Worm (Caenorhabditis elegans) whole organism, late embryonic: Measurements from ENCODE around the gene pqn-83.

Experiments used
- C08G9.2 ChIP-seq: sonication (generic microtip); optimal IDR thresholded peaks from 2 replicates; lab custom pipeline; 2016; ENCODE audit warnings: mild to moderate bottlenecking, missing genetic modification characterization, moderate library complexity, missing compliant biosample characterization
- C38D4.7 ChIP-seq: fragments of 200-800 bp; sonication (Bioruptor generic); optimal IDR thresholded peaks from 2 replicates; lab custom pipeline; 2018; ENCODE audit warnings: mild to moderate bottlenecking, missing genetic modification characterization, moderate library complexity, missing compliant biosample characterization
- F13H6.1 ChIP-seq: sonication (generic microtip); optimal IDR thresholded peaks from 2 replicates; lab custom pipeline; 2016; ENCODE audit warnings: missing genetic modification characterization, missing compliant biosample characterization
- K02D7.2 ChIP-seq: sonication (generic microtip); optimal IDR thresholded peaks from 2 replicates; lab custom pipeline; 2017; ENCODE audit warnings: mild to moderate bottlenecking, missing genetic modification characterization, missing compliant biosample characterization
- K09A11.1 ChIP-seq: sonication (generic microtip); optimal IDR thresholded peaks from 2 replicates; lab custom pipeline; 2017; ENCODE audit warnings: antibody characterized with exemption, mild to moderate bottlenecking, missing genetic modification characterization, missing compliant biosample characterization; ENCODE audit not compliant: insufficient read depth
- T23F11.4 ChIP-seq: fragments of 200-800 bp; sonication (Bioruptor generic); optimal IDR thresholded peaks from 2 replicates; lab custom pipeline; 2018; ENCODE audit warnings: mild to moderate bottlenecking, missing genetic modification characterization, missing compliant biosample characterization
- ahr-1 ChIP-seq: sonication (generic microtip); optimal IDR thresholded peaks from 2 replicates; lab custom pipeline; 2016; ENCODE audit warnings: missing genetic modification characterization, missing compliant biosample characterization
- ceh-14 ChIP-seq: sonication (generic microtip); optimal IDR thresholded peaks from 2 replicates; lab custom pipeline; 2016; ENCODE audit warnings: missing genotype, missing genetic modification characterization, missing compliant biosample characterization
- ceh-18 ChIP-seq: sonication (generic microtip); optimal IDR thresholded peaks from 2 replicates; lab custom pipeline; 2016; ENCODE audit warnings: missing genetic modification characterization, missing compliant biosample characterization
- ceh-19 ChIP-seq: fragments of 200-800 bp; sonication (Bioruptor generic); optimal IDR thresholded peaks from 2 replicates; lab custom pipeline; 2018; ENCODE audit warnings: mild to moderate bottlenecking, missing genetic modification characterization, missing compliant biosample characterization
- ceh-30 ChIP-seq: fragments of 150-350 bp; optimal IDR thresholded peaks from 2 replicates; lab custom pipeline; 2014; ENCODE audit warnings: missing biosample characterization, missing genetic modification characterization
- ceh-34 ChIP-seq: sonication (generic microtip); optimal IDR thresholded peaks from 2 replicates; lab custom pipeline; 2016; ENCODE audit warnings: mild to moderate bottlenecking, missing genetic modification characterization, missing compliant biosample characterization
- ceh-48 ChIP-seq: sonication (generic microtip); optimal IDR thresholded peaks from 2 replicates; lab custom pipeline; 2016; ENCODE audit warnings: missing genetic modification characterization, inconsistent platforms, missing compliant biosample characterization
- ceh-6 ChIP-seq: fragments of 200-800 bp; sonication (Bioruptor generic); optimal IDR thresholded peaks from 2 replicates; lab custom pipeline; 2018; ENCODE audit warnings: mild to moderate bottlenecking, missing genetic modification characterization, missing compliant biosample characterization
- dmd-4 ChIP-seq: sonication (generic microtip); optimal IDR thresholded peaks from 2 replicates; lab custom pipeline; 2016; ENCODE audit warnings: borderline replicate concordance, missing genetic modification characterization, missing compliant biosample characterization
- elt-2 ChIP-seq: sonication (generic microtip); optimal IDR thresholded peaks from 2 replicates; lab custom pipeline; 2016; ENCODE audit warnings: missing genetic modification reagents, missing genetic modification characterization, missing compliant biosample characterization
- elt-4 ChIP-seq: sonication (generic microtip); optimal IDR thresholded peaks from 2 replicates; lab custom pipeline; 2016; ENCODE audit warnings: missing genetic modification characterization, missing compliant biosample characterization
- ets-4 ChIP-seq: sonication (generic microtip); optimal IDR thresholded peaks from 2 replicates; lab custom pipeline; 2016; ENCODE audit warnings: missing genetic modification characterization, missing compliant biosample characterization
- fkh-10 ChIP-seq: fragments of 150-350 bp; optimal IDR thresholded peaks from 2 replicates; lab custom pipeline; 2014; ENCODE audit warnings: missing biosample characterization, missing genetic modification reagents, missing genetic modification characterization
- hlh-15 ChIP-seq: sonication (generic microtip); optimal IDR thresholded peaks from 2 replicates; lab custom pipeline; 2016; ENCODE audit warnings: missing genetic modification characterization, missing compliant biosample characterization
- lim-6 ChIP-seq: sonication (generic microtip); optimal IDR thresholded peaks from 2 replicates; lab custom pipeline; 2016; ENCODE audit warnings: missing genetic modification characterization, missing compliant biosample characterization
- lin-11 ChIP-seq: fragments of 200-800 bp; sonication (Bioruptor generic); optimal IDR thresholded peaks from 2 replicates; lab custom pipeline; 2018; ENCODE audit warnings: mild to moderate bottlenecking, missing genetic modification characterization, missing compliant biosample characterization
- mec-3 ChIP-seq: sonication (generic microtip); optimal IDR thresholded peaks from 2 replicates; lab custom pipeline; 2016; ENCODE audit warnings: borderline replicate concordance, missing genetic modification characterization, missing compliant biosample characterization
- nhr-11 ChIP-seq: fragments of 150-350 bp; optimal IDR thresholded peaks from 2 replicates; lab custom pipeline; 2014; ENCODE audit warnings: missing biosample characterization, missing genetic modification characterization
- pqm-1 ChIP-seq: sonication (generic microtip); optimal IDR thresholded peaks from 2 replicates; lab custom pipeline; 2016; ENCODE audit warnings: missing genetic modification characterization, missing compliant biosample characterization
- ref-2 ChIP-seq: sonication (generic microtip); optimal IDR thresholded peaks from 2 replicates; lab custom pipeline; 2016; ENCODE audit warnings: missing genetic modification characterization, missing compliant biosample characterization
- sdc-2 ChIP-seq: sonication (generic microtip); optimal IDR thresholded peaks from 2 replicates; lab custom pipeline; 2016; ENCODE audit warnings: missing genotype, missing genetic modification characterization, missing compliant biosample characterization
- sox-2 ChIP-seq: fragments of 200-800 bp; sonication (Bioruptor generic); IDR thresholded peaks from 2 replicates; pipeline ENCODE4 v1.3.6; 2022; ENCODE audit warnings: missing genetic modification reagents, missing genetic modification characterization, missing compliant biosample characterization
- sox-4 ChIP-seq: sonication (generic microtip); optimal IDR thresholded peaks from 2 replicates; lab custom pipeline; 2017; ENCODE audit warnings: mild to moderate bottlenecking, missing genetic modification characterization, inconsistent platforms, missing compliant biosample characterization
- syd-9 ChIP-seq: sonication (generic microtip); optimal IDR thresholded peaks from 2 replicates; lab custom pipeline; 2016; ENCODE audit warnings: mild to moderate bottlenecking, missing genetic modification characterization, moderate library complexity, missing compliant biosample characterization
- tbx-7 ChIP-seq: sonication (generic microtip); optimal IDR thresholded peaks from 2 replicates; lab custom pipeline; 2016; ENCODE audit warnings: missing genotype, missing genetic modification characterization, missing compliant biosample characterization
- ttx-3 ChIP-seq: sonication (generic microtip); optimal IDR thresholded peaks from 2 replicates; lab custom pipeline; 2016; ENCODE audit warnings: missing genetic modification reagents, missing genetic modification characterization, missing compliant biosample characterization
- unc-3 ChIP-seq, 2 experiments: fragments of 200-800 bp in 1 of 2; sonication (Bioruptor generic) in 1 of 2; sonication (generic microtip) in 1 of 2; conservative IDR thresholded peaks in 1 of 2; optimal IDR thresholded peaks in 1 of 2; 2 replicates each; pipeline versions ENCODE4 v1.3.6 to Lab custom; 2016 to 2022; ENCODE audit warnings: missing compliant biosample characterization in 2 of 2, missing genetic modification characterization in 2 of 2, missing genetic modification reagents in 1 of 2
- unc-55 ChIP-seq: sonication (generic microtip); optimal IDR thresholded peaks from 2 replicates; lab custom pipeline; 2017; ENCODE audit warnings: missing biosample characterization, missing genetic modification reagents, missing genetic modification characterization
- unc-86 ChIP-seq: sonication (generic microtip); optimal IDR thresholded peaks from 2 replicates; lab custom pipeline; 2016; ENCODE audit warnings: missing genetic modification characterization, missing compliant biosample characterization

Gene pqn-83

DNA sequence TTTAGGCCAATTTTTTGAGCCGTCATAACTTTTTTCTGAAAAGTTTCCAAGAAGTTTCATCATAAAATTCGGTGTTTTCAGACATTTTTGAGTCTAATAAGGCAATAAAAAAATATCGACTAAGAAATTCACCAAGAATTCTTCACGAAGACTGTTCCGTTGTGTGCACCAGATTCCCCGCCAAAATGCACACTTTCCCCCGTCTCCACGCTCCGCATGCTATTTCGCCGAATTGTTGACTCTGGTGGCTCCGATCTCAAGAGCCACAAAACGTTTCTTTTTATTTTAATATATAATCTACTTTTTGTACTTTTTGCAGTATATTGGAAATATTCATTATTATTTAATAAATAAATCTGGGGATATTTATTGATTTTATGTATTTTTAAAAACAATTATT is 6.2 kb upstream of the pqn-83 start:
- TF ChIP-seq ets-4 (tag; lab: Kevin White, UChicago) (no peak), ceh-19 (GFP tag; lab: Kevin White, UChicago) (no peak), K02D7.2 (no peak), ttx-3 (tag; lab: Kevin White, UChicago) (no peak), K09A11.1 (no peak)
- TF ChIP-seq, all 69 proteins: peak for 0

DNA sequence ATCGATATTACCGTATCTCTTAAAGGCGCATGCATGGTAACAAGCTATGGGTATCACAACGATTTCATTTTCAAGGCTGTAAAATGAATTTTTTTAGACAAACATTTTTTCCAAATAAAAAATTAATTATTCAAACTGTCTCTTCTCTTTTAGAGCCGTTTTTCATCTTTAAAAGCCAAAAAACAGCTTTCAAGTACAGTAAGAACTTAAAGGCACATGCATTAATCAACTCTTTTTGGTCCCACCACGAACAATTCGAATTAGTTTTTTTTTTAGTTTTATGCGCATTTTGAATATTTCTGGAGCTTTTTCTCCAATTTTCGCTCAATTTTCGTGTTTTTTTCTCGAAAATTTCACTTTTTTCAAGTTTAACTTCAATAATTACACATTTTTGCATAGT is 5.1 kb upstream of the pqn-83 start:
- no peak for TF ChIP-seq elt-4
- TF ChIP-seq elt-2 (tag; lab: Kevin White, UChicago) = no peak
- no peak for TF ChIP-seq ceh-19 (GFP tag; lab: Kevin White, UChicago)
- no peak for TF ChIP-seq ets-4 (tag; lab: Kevin White, UChicago)
- no peak for TF ChIP-seq sdc-2
- no peak for TF ChIP-seq T23F11.4
- no peak for TF ChIP-seq ceh-6 (GFP tag; lab: Kevin White, UChicago)
- no peak for TF ChIP-seq dmd-4 (tag; lab: Kevin White, UChicago)
- no peak for TF ChIP-seq nhr-11 (tag; lab: Kevin White, UChicago)
- TF ChIP-seq sox-2 (GFP tag; lab: Robert Waterston, UW) = no peak
- TF ChIP-seq syd-9 (tag; lab: Kevin White, UChicago) = no peak
- no peak for TF ChIP-seq lim-6 (tag; lab: Kevin White, UChicago)
- no peak for TF ChIP-seq ceh-18
- no peak for TF ChIP-seq tbx-7
- no peak for TF ChIP-seq pqm-1 (tag; lab: Kevin White, UChicago)
- TF ChIP-seq ceh-34 (tag; lab: Kevin White, UChicago) = no peak
- no peak for TF ChIP-seq ttx-3 (tag; lab: Kevin White, UChicago)
- TF ChIP-seq C08G9.2 (tag; lab: Kevin White, UChicago) = no peak

DNA sequence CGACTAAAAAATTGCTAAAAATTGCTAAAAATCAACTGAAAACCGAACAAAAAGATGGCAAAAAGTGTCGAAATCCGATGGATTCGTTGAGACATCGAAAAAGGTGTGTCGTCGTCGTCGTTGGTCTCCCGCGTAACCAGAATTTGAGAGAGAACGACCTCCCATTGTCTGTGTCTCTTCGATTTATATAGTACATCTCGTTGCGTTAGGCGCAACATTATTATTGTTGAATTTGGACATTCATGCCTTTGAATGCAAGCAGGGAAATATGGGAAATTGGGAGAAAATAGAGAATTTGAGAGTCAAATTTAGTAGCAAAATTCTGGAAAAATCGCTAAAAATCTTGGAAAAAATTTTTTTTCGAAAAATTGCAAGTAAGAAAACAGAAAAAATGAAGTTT is 4.7 kb upstream of the pqn-83 start:
- no peak for TF ChIP-seq ceh-48 (tag; lab: Kevin White, UChicago)
- no peak for TF ChIP-seq F13H6.1 (tag; lab: Kevin White, UChicago)
- no peak for TF ChIP-seq ceh-30 (tag; lab: Kevin White, UChicago)
- no peak for TF ChIP-seq ahr-1 (tag; lab: Kevin White, UChicago)
- TF ChIP-seq unc-86 (tag; lab: Kevin White, UChicago) = no peak

DNA sequence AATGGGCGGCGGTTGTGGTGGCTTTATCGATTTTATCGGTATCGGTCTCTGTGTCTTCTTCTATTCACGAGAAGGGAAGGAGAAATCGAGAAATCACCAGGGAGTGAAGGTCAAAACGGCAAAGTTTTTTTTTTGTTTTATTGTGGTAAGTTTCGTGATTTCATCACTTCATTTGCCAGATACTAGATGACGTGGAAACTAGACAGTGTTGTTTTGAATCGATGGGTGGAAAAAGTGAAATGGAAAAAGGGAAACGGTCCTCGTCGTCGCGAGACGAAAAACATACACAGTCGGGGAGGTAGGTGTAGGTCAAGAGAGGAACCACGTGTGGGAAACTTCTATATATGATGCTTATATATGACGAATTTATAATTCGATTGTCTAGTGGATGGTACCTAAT is 1.8 kb upstream of the pqn-83 start:
- TF ChIP-seq unc-55 (no peak), ceh-18 (no peak), ceh-48 (tag; lab: Kevin White, UChicago) (no peak), elt-4 (no peak), ref-2 (tag; lab: Kevin White, UChicago) (no peak), unc-3 (GFP tag; conservative IDR thresholded peaks at IDR 0.05; lab: Robert Waterston, UW) (no peak), unc-3 (tag; optimal IDR thresholded peaks at IDR 0.05; lab: Kevin White, UChicago) (no peak), ttx-3 (tag; lab: Kevin White, UChicago) (no peak), hlh-15 (no peak), elt-2 (tag; lab: Kevin White, UChicago) (no peak), C38D4.7 (GFP tag; lab: Kevin White, UChicago) (no peak), dmd-4 (tag; lab: Kevin White, UChicago) (no peak), ahr-1 (tag; lab: Kevin White, UChicago) (no peak), sox-4 (tag; lab: Kevin White, UChicago) (no peak), T23F11.4 (no peak)

DNA sequence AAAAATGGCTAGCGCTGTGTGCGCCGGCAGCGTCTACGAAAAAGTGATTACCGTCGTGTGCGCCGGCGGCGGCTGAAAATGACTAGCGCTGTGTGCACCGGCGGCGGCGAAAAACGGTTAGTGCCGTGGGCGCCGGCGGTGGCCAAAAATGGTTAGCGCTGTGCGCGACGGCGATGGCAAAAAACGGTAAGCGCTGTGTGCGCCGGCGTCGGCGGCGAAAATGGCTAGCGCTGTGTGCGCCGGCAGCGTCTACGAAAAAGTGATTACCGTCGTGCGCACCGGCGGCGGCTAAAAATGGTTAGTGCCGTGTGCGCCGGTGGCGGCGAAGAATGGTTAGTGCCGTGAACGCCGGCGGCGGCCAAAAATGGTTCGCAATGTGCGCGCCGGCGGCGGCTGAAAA is 6.9 kb downstream of the pqn-83 start:
- no peak for TF ChIP-seq ref-2 (tag; lab: Kevin White, UChicago)
- peak; percentile 24 for TF ChIP-seq K02D7.2

DNA sequence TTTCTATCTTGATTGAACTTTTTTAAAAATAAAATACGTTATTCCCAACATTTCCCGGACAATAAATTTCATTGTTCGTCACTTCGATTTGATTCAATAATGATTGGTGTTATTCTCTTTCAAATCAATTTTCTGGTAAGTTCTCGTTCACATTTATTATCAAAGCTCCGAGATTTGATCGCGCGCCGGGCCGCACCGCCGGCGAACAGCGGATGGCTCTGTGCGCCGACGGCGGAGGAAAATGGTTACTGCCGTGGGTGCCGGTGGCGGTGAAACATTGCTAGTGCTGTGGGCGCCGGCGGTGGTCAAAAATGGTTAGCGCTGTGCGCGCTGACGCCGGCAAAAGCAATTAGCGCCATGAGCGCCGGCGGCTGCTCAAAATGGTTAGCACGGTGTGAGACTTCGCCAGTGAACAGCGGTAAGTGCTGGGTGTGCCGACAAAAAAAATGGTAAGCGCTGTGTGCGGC is 8.2 kb downstream of the pqn-83 start, which contains the start of gene Y39E4B.13:
Gene Y39E4B.13 (plus strand): TSS at position 51 of the 467 bp plus-strand sequence.
- TF ChIP-seq C08G9.2 (tag; lab: Kevin White, UChicago) (no peak), mec-3 (tag; lab: Kevin White, UChicago) (no peak), lin-11 (no peak), unc-55 (no peak), sox-2 (GFP tag; lab: Robert Waterston, UW) (no peak), ceh-18 (no peak), C38D4.7 (GFP tag; lab: Kevin White, UChicago) (no peak), sdc-2 (no peak), ceh-34 (tag; lab: Kevin White, UChicago) (no peak), ceh-14 (tag; lab: Kevin White, UChicago) (no peak), fkh-10 (GFP tag; lab: Kevin White, UChicago) (no peak)
